Fruit fly (Drosophila melanogaster) whole organism, prepupa: ENCODE data around the gene chic.

Source experiments
- CG10669 ChIP-seq: fragments of 200-800 bp; sonication (Bioruptor generic); optimal IDR thresholded peaks from 3 replicates; lab custom pipeline; 2018; ENCODE audit warnings: missing biosample characterization, mild to moderate bottlenecking, missing genetic modification characterization, moderate library complexity
- CG11294 ChIP-seq: fragments of 200-800 bp; sonication (Bioruptor generic); IDR thresholded peaks from 2 replicates; pipeline ENCODE4 v1.3.6; 2022; ENCODE audit warnings: missing biosample characterization, missing genetic modification characterization
- CG11762 ChIP-seq: fragments of 200-800 bp; sonication (Bioruptor generic); optimal IDR thresholded peaks from 3 replicates; lab custom pipeline; 2016; ENCODE audit warnings: missing biosample characterization, missing genetic modification characterization; ENCODE audit not compliant: insufficient read depth
- CG11902 ChIP-seq: fragments of 200-800 bp; sonication (Bioruptor generic); optimal IDR thresholded peaks from 3 replicates; lab custom pipeline; 2016; ENCODE audit warnings: missing biosample characterization, missing genetic modification characterization
- CG15336 ChIP-seq: fragments of 200-800 bp; sonication (Bioruptor generic); IDR thresholded peaks from 2 replicates; pipeline ENCODE4 v1.3.6; 2022; ENCODE audit warnings: missing biosample characterization, missing genetic modification characterization
- CG1621 ChIP-seq: fragments of 200-800 bp; sonication (Bioruptor generic); optimal IDR thresholded peaks from 3 replicates; lab custom pipeline; 2018; ENCODE audit warnings: missing biosample characterization, mild to moderate bottlenecking, missing genetic modification characterization
- CG32006 ChIP-seq: fragments of 200-800 bp; sonication (Bioruptor generic); optimal IDR thresholded peaks from 3 replicates; lab custom pipeline; 2017; ENCODE audit warnings: missing biosample characterization, mild to moderate bottlenecking, missing genetic modification characterization
- CG3919 ChIP-seq: fragments of 200-800 bp; sonication (Bioruptor generic); optimal IDR thresholded peaks from 3 replicates; lab custom pipeline; 2016; ENCODE audit warnings: missing biosample characterization, missing genetic modification characterization
- CG4318 ChIP-seq: fragments of 200-800 bp; sonication (Bioruptor generic); optimal IDR thresholded peaks from 3 replicates; lab custom pipeline; 2017; ENCODE audit warnings: missing biosample characterization, mild to moderate bottlenecking, missing genetic modification characterization
- CG6163 ChIP-seq: fragments of 200-800 bp; sonication (Bioruptor generic); IDR thresholded peaks from 3 replicates; pipeline ENCODE4 v1.3.6; 2022; ENCODE audit warnings: missing biosample characterization, missing genetic modification characterization
- CG6276 ChIP-seq: fragments of 200-800 bp; sonication (Bioruptor generic); optimal IDR thresholded peaks from 2 replicates; lab custom pipeline; 2017; ENCODE audit warnings: missing biosample characterization, mild to moderate bottlenecking, missing genetic modification characterization
- CG7368 ChIP-seq: fragments of 200-800 bp; sonication (Bioruptor generic); optimal IDR thresholded peaks from 3 replicates; lab custom pipeline; 2016; ENCODE audit warnings: missing biosample characterization, missing genetic modification characterization
- CG8119 ChIP-seq: fragments of 200-800 bp; sonication (Bioruptor generic); IDR thresholded peaks from 3 replicates; pipeline ENCODE4 v1.3.6; 2022; ENCODE audit warnings: missing biosample characterization, missing genetic modification characterization
- CG8319 ChIP-seq: fragments of 200-800 bp; sonication (Bioruptor generic); optimal IDR thresholded peaks from 3 replicates; lab custom pipeline; 2016; ENCODE audit warnings: missing biosample characterization, missing genetic modification characterization
- CG8632 ChIP-seq: fragments of 200-800 bp; sonication (Bioruptor generic); optimal IDR thresholded peaks from 3 replicates; lab custom pipeline; 2016; ENCODE audit warnings: missing biosample characterization, missing genetic modification characterization
- CG9139 ChIP-seq: fragments of 200-800 bp; sonication (Bioruptor generic); optimal IDR thresholded peaks from 3 replicates; lab custom pipeline; 2017; ENCODE audit warnings: missing biosample characterization, mild to moderate bottlenecking, missing genetic modification characterization
- Eip75B ChIP-seq: fragments of 200-800 bp; sonication (Bioruptor generic); optimal IDR thresholded peaks from 3 replicates; lab custom pipeline; 2016; ENCODE audit warnings: missing biosample characterization, missing genetic modification characterization
- Eip78C ChIP-seq: fragments of 200-800 bp; sonication (Bioruptor generic); peaks from one replicate; lab custom pipeline; 2016; ENCODE audit warnings: missing biosample characterization, missing genetic modification characterization
- Eip93F ChIP-seq: fragments of 200-800 bp; sonication (Bioruptor generic); optimal IDR thresholded peaks from 2 replicates; lab custom pipeline; 2016; ENCODE audit warnings: missing biosample characterization, mild to moderate bottlenecking, missing genetic modification characterization
- Ets21C ChIP-seq: fragments of 200-800 bp; sonication (Bioruptor generic); optimal IDR thresholded peaks from 3 replicates; lab custom pipeline; 2016; ENCODE audit warnings: missing biosample characterization, missing genetic modification characterization
- Ets96B ChIP-seq: fragments of 200-800 bp; optimal IDR thresholded peaks from 2 replicates; lab custom pipeline; 2019; ENCODE audit warnings: missing biosample characterization, mild to moderate bottlenecking, missing genetic modification characterization, moderate library complexity
- Gug ChIP-seq: fragments of 200-800 bp; sonication (Bioruptor generic); IDR thresholded peaks from 2 replicates; pipeline ENCODE4 v1.3.6; 2022; ENCODE audit warnings: missing biosample characterization, missing genetic modification characterization
- Hr38 ChIP-seq: sonication (Bioruptor generic); optimal IDR thresholded peaks from 2 replicates; lab custom pipeline; 2016; ENCODE audit warnings: missing biosample characterization, missing genetic modification characterization
- Hr4 ChIP-seq: fragments of 200-800 bp; sonication (Bioruptor generic); optimal IDR thresholded peaks from 3 replicates; lab custom pipeline; 2016; ENCODE audit warnings: missing biosample characterization, missing genetic modification characterization
- Lpt ChIP-seq: fragments of 200-800 bp; sonication (Bioruptor generic); optimal IDR thresholded peaks from 3 replicates; lab custom pipeline; 2016; ENCODE audit warnings: missing biosample characterization, missing genetic modification characterization
- OdsH ChIP-seq: fragments of 200-800 bp; sonication (Bioruptor generic); optimal IDR thresholded peaks from 3 replicates; lab custom pipeline; 2016; ENCODE audit warnings: missing biosample characterization, missing genetic modification characterization
- Sox14 ChIP-seq: fragments of 200-800 bp; sonication (Bioruptor generic); optimal IDR thresholded peaks from 3 replicates; lab custom pipeline; 2016; ENCODE audit warnings: missing biosample characterization, missing genetic modification characterization
- Sox15 ChIP-seq: fragments of 200-800 bp; sonication (Bioruptor generic); optimal IDR thresholded peaks from 3 replicates; lab custom pipeline; 2016; ENCODE audit warnings: missing biosample characterization, missing genetic modification characterization
- achi ChIP-seq: fragments of 200-800 bp; sonication (Bioruptor generic); optimal IDR thresholded peaks from 3 replicates; lab custom pipeline; 2016; ENCODE audit warnings: missing biosample characterization, missing genetic modification characterization
- acj6 ChIP-seq: fragments of 200-800 bp; sonication (Bioruptor generic); optimal IDR thresholded peaks from 3 replicates; lab custom pipeline; 2016; ENCODE audit warnings: missing biosample characterization, missing genetic modification characterization
- cyc ChIP-seq: fragments of 200-800 bp; sonication (Bioruptor generic); optimal IDR thresholded peaks from 3 replicates; lab custom pipeline; 2016; ENCODE audit warnings: missing biosample characterization, missing genetic modification characterization
- dac ChIP-seq: fragments of 200-800 bp; sonication (Bioruptor generic); optimal IDR thresholded peaks from 2 replicates; lab custom pipeline; 2017; ENCODE audit warnings: missing biosample characterization, mild to moderate bottlenecking, missing genetic modification characterization
- eg ChIP-seq: fragments of 200-800 bp; sonication (Bioruptor generic); IDR thresholded peaks from 3 replicates; pipeline ENCODE4 v1.3.6; 2022; ENCODE audit warnings: missing biosample characterization, missing genetic modification characterization
- esn ChIP-seq: fragments of 200-800 bp; sonication (Bioruptor generic); optimal IDR thresholded peaks from 2 replicates; lab custom pipeline; 2016; ENCODE audit warnings: missing biosample characterization, mild to moderate bottlenecking, missing genetic modification characterization, moderate library complexity
- fd59A ChIP-seq: fragments of 200-800 bp; sonication (Bioruptor generic); optimal IDR thresholded peaks from 2 replicates; lab custom pipeline; 2017; ENCODE audit warnings: missing biosample characterization, mild to moderate bottlenecking, missing genetic modification characterization, missing genetic modification reagents
- fd85E ChIP-seq: fragments of 200-800 bp; sonication (Bioruptor generic); optimal IDR thresholded peaks from 3 replicates; lab custom pipeline; 2016; ENCODE audit warnings: missing biosample characterization, missing genetic modification characterization
- fkh ChIP-seq: fragments of 200-800 bp; sonication (Bioruptor generic); optimal IDR thresholded peaks from 3 replicates; lab custom pipeline; 2017; ENCODE audit warnings: missing biosample characterization, mild to moderate bottlenecking, missing genetic modification characterization, moderate library complexity
- net ChIP-seq: fragments of 200-800 bp; sonication (Bioruptor generic); optimal IDR thresholded peaks from 3 replicates; lab custom pipeline; 2016; ENCODE audit warnings: missing biosample characterization, missing genetic modification characterization
- pdm3 ChIP-seq: fragments of 200-800 bp; sonication (Bioruptor generic); optimal IDR thresholded peaks from 3 replicates; lab custom pipeline; 2016; ENCODE audit warnings: missing biosample characterization, missing genetic modification characterization
- salr ChIP-seq, 2 experiments: fragments of 200-800 bp; sonication (Bioruptor generic); optimal IDR thresholded peaks; 3 replicates each; lab custom pipeline; 2016 to 2018; ENCODE audit warnings: missing biosample characterization in 2 of 2, missing genetic modification characterization in 2 of 2, mild to moderate bottlenecking in 1 of 2
- spab ChIP-seq: fragments of 200-800 bp; sonication (Bioruptor generic); optimal IDR thresholded peaks from 2 replicates; lab custom pipeline; 2017; ENCODE audit warnings: missing biosample characterization, mild to moderate bottlenecking, missing genetic modification characterization, missing genetic modification reagents
- ss ChIP-seq, 2 experiments: fragments of 200-800 bp; sonication (Bioruptor generic); optimal IDR thresholded peaks; 2 replicates in 1 of 2; 3 replicates in 1 of 2; lab custom pipeline; 2017 to 2018; ENCODE audit warnings: mild to moderate bottlenecking in 2 of 2, missing biosample characterization in 2 of 2, missing genetic modification characterization in 2 of 2, moderate library complexity in 1 of 2
- svp ChIP-seq: fragments of 200-800 bp; sonication (Bioruptor generic); peaks from one replicate; lab custom pipeline; 2016; ENCODE audit warnings: missing biosample characterization, missing genetic modification characterization
- topi ChIP-seq: fragments of 200-800 bp; sonication (Bioruptor generic); optimal IDR thresholded peaks from 3 replicates; lab custom pipeline; 2016; ENCODE audit warnings: missing biosample characterization, missing genetic modification characterization
- vri ChIP-seq: fragments of 200-800 bp; sonication (Bioruptor generic); optimal IDR thresholded peaks from 3 replicates; lab custom pipeline; 2016; ENCODE audit warnings: missing biosample characterization, mild to moderate bottlenecking, missing genetic modification characterization

chic gene

dm6 chr2L:5974122-5974521 is 6.7 kb downstream of the chic start:
- TF ChIP-seq esn (GFP tag; lab: Kevin White, UChicago) (no peak), net (GFP tag; lab: Kevin White, UChicago) (no peak), Gug (GFP tag; lab: Robert Waterston, UW) (no peak), dac (no peak), topi (GFP tag; lab: Kevin White, UChicago) (no peak), Eip78C (GFP tag; lab: Kevin White, UChicago) (peak; percentile 56), fkh (GFP tag; lab: Kevin White, UChicago) (peak; percentile 95), CG8119 (GFP tag; lab: Robert Waterston, UW) (no peak), Hr38 (GFP tag; lab: Kevin White, UChicago) (no peak), CG6276 (GFP tag; lab: Kevin White, UChicago) (no peak), ss (GFP tag; optimal IDR thresholded peaks at IDR 0.05; lab: Kevin White, UChicago) (peak in 1 of 2 experiments; percentile 16), CG11762 (no peak), Eip75B (GFP tag; lab: Kevin White, UChicago) (no peak), spab (peak; percentile 6), pdm3 (GFP tag; lab: Kevin White, UChicago) (no peak), svp (GFP tag; lab: Kevin White, UChicago) (peak; percentile 85), CG7368 (GFP tag; lab: Kevin White, UChicago) (no peak), CG9139 (GFP tag; lab: Kevin White, UChicago) (no peak)

DNA sequence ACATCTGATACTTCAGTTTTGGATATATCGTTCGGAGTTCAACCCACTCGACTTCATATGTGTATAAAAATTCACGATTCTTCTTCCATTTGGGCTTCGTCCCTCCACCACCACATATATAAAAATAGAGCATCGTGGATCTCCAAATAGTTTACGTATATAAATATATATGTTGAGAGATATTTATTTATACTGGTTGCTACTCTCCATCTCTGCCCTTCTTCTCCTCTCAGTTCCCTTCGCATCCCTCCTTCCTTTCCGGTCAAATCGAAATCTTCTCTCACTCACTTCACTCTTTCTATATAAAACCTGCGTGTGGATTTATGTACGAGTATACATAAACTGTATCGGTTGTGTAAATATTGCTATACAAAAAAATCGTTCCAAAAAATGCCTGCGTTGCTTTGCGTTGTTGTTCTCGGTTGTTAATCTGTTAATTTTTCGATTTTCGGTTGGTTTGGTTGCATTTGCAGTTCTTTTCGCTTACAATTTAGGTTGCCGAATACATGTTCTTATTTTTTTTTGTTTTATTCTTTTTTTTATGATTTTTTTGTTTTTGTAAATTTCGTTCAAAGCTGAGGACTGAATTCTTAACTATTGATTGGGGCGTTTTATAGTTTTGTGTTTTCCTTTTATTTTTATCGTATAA is 8.1 kb downstream of the chic start:
- TF ChIP-seq Eip93F (no peak), svp (GFP tag; lab: Kevin White, UChicago) (no peak), Eip78C (GFP tag; lab: Kevin White, UChicago) (peak; percentile 39), fkh (GFP tag; lab: Kevin White, UChicago) (no peak), Eip75B (GFP tag; lab: Kevin White, UChicago) (no peak)

- TF ChIP-seq CG11294 (no peak), cyc (peak; percentile 25), CG11902 (no peak), Hr4 (GFP tag; lab: Kevin White, UChicago) (no peak), Eip93F (no peak), CG32006 (GFP tag; lab: Kevin White, UChicago) (no peak), fd59A (GFP tag; lab: Kevin White, UChicago) (no peak), eg (no peak), esn (GFP tag; lab: Kevin White, UChicago) (peak; percentile 57), OdsH (no peak), CG1621 (tag; lab: Kevin White, UChicago) (no peak), Ets21C (GFP tag; lab: Kevin White, UChicago) (peak; percentile 4), ss (GFP tag; optimal IDR thresholded peaks at IDR 0.05; lab: Kevin White, UChicago) (no peak), Sox14 (peak; percentile 23), CG3919 (GFP tag; lab: Kevin White, UChicago) (no peak), achi (no peak), Eip78C (GFP tag; lab: Kevin White, UChicago) (peak; percentile 73), fkh (GFP tag; lab: Kevin White, UChicago) (no peak), spab (no peak), CG11762 (no peak), salr (GFP tag; optimal IDR thresholded peaks at IDR 0.05; lab: Kevin White, UChicago) (no peak), CG10669 (GFP tag; lab: Kevin White, UChicago) (no peak), CG9139 (GFP tag; lab: Kevin White, UChicago) (no peak), CG7368 (GFP tag; lab: Kevin White, UChicago) (no peak), acj6 (GFP tag; lab: Kevin White, UChicago) (no peak), fd85E (no peak), CG8632 (no peak), CG6163 (no peak), Hr38 (GFP tag; lab: Kevin White, UChicago) (no peak), CG8319 (GFP tag; lab: Kevin White, UChicago) (no peak), CG8119 (GFP tag; lab: Robert Waterston, UW) (no peak), Sox15 (GFP tag; lab: Kevin White, UChicago) (no peak), pdm3 (GFP tag; lab: Kevin White, UChicago) (no peak), Ets96B (no peak), CG4318 (GFP tag; lab: Kevin White, UChicago) (no peak), Lpt (GFP tag; lab: Kevin White, UChicago) (no peak), CG15336 (GFP tag; lab: Robert Waterston, UW) (peak; percentile 36; the same call in 1 of the 2 replicates), topi (GFP tag; lab: Kevin White, UChicago) (peak; percentile 47), vri (GFP tag; lab: Kevin White, UChicago) (peak; percentile 38)
Observed at dm6 chr2L:5972005-5972404, 8.8 kb downstream of the chic start.
